Worm (Caenorhabditis elegans): ENCODE results near the gene rrf-3.

Gene rrf-3

ce11 chrII:8216922-8217321 is 54.7 kb downstream of the rrf-3 start, which contains the start of gene ifg-1:
TSS of gene ifg-1 (plus strand) at chrII:8217222.
- TF ChIP-seq ceh-16 (tag; optimal IDR thresholded peaks at IDR 0.05) (no peak), hmg-11 (tag; optimal IDR thresholded peaks at IDR 0.05) (no peak), fkh-10 (GFP tag; optimal IDR thresholded peaks at IDR 0.05) (no peak), elt-3 (tag; optimal IDR thresholded peaks at IDR 0.05) (no peak), sea-2 (GFP tag; optimal IDR thresholded peaks at IDR 0.05) (no peak), nhr-12 (tag; optimal IDR thresholded peaks at IDR 0.05) (no peak), nhr-28 (tag; optimal IDR thresholded peaks at IDR 0.05) (no peak), eor-1 (tag; optimal IDR thresholded peaks at IDR 0.05) (no peak), ceh-28 (tag; optimal IDR thresholded peaks at IDR 0.05) (no peak), nhr-25 (tag; optimal IDR thresholded peaks at IDR 0.05) (no peak), ceh-82 (tag; optimal IDR thresholded peaks at IDR 0.05) (no peak), R02D3.7 (tag; optimal IDR thresholded peaks at IDR 0.05) (no peak), nhr-76 (tag; optimal IDR thresholded peaks at IDR 0.05) (no peak)

All from whole organism, L3 larva.